Worm (Caenorhabditis elegans) whole organism, L4/young adult: Measurements from ENCODE around the gene R13H4.6.
A peak's percentile ranks its signal among the peaks of the same experiment; 100 is the strongest.

Source experiments
- W03F9.2 ChIP-seq: fragments of 150-350 bp; optimal IDR thresholded peaks from 2 replicates; lab custom pipeline; 2014; ENCODE audit warnings: missing biosample characterization, missing genetic modification characterization
- dao-5 ChIP-seq: sonication (generic microtip); optimal IDR thresholded peaks from 2 replicates; lab custom pipeline; 2016; ENCODE audit warnings: missing genotype, missing genetic modification characterization, moderate library complexity, missing compliant biosample characterization
- him-1 ChIP-seq: sonication (generic microtip); optimal IDR thresholded peaks from 2 replicates; lab custom pipeline; 2016; ENCODE audit warnings: missing genotype, missing genetic modification reagents, missing genetic modification characterization, missing compliant biosample characterization

R13H4.6 gene

DNA sequence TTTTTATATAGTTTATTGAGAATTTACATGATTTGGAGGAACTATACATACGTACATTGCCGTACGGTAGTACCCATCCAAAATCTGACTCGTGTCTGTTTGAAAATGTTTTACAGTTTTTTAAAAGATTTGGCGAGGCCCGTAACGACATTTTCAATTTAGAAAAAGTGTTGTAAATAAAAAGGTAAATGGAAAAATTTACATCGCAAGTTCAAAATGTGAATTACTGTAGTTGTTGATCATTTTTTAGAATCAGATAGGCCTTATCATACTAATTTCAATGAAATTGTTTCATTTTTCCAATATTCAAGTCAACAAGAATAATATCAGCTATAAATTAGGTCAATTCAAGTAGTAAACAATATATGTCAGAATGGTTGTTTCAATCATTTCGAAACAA is at the start of gene R13H4.6:
Gene R13H4.6, plus strand, starts transcription at position 301 of the 400 bp plus-strand sequence.
- no peak for TF ChIP-seq W03F9.2 (tag; lab: Kevin White, UChicago)
- no peak for TF ChIP-seq dao-5
- TF ChIP-seq him-1: no peak

DNA sequence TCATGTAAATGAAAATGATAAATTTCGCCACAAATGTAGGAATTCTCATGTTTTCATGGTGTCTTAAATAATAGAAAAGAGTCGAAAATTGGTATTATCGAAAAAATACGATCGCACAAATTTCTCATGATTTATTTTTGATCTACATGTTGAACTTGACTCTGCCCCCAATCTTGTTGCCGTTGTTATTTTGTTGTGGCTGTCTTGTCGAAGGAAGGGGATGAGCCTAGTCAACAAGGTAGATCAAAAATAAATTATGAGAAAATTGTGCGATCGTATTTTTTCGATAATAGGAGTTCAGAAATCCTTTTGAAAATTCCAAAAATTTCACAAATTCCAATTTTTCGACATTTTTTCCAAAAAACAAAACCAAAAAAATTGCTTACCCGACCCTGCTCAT is 47.4 kb upstream of the R13H4.6 start:
- TF ChIP-seq W03F9.2 (tag; lab: Kevin White, UChicago): no peak
- no peak for TF ChIP-seq him-1
- TF ChIP-seq dao-5: no peak

DNA sequence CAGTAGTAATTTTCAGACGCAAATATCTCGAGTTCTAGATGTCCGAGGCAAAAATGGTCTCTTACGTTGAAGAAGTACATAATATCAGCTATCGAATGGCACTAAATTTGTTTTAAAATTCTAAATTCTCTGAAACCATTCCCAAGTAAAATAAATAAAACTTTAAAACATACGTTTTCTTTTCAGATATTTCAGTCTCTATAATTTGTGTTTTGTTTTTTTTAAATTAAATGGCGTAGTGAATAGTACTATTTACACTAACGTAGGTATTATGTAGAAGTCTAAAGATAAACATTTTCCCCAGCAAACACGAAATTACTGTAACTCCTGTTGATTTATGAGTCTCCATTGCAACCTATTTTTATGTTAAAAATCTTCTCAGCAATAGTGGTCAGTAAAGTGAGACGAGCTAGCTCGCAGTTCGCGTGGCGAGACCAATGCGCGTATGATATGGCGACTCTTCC is 45.6 kb upstream of the R13H4.6 start:
- TF ChIP-seq dao-5 (no peak), W03F9.2 (tag; lab: Kevin White, UChicago) (no peak), him-1 (no peak)

DNA sequence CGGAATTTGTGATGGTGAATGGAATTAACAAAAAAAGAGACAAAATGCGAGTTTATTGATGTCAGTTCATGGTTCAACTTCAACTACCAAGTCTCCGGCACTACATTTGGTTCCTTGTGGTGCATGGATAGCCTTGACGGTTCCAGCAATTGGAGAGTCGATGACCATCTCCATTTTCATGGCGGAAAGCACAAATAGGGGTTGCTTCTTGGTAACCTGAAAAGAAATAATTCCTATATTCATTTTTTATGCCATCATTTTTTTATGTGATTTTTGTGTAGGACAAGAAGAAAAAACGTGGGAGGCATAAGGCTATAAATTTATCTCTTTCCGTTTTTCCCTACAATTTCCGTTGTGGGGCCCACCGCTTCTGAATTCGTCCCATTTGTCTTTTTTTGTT is 44.9 kb upstream of the R13H4.6 start:
- TF ChIP-seq dao-5: no peak

DNA sequence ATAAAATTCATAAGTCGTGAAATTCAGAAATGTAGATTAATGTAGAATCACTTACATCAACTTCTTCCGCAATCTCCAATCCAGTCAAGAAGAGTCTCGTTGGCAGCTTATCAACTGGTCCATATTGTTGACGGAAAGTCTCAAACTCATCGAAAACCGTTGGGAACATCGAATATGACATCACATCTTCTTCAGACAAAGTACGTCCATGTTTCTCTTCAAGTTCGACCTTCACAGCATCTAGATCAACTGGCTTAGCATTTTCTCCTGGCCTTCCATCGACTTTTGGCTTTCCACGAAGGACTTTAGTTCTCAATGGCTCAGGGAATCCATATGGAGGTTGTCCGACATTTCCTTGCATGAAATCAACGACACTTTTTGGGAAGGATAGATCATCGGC is 44.1 kb upstream of the R13H4.6 start:
- TF ChIP-seq dao-5 (no peak), W03F9.2 (tag; lab: Kevin White, UChicago) (no peak), him-1 (no peak)

DNA sequence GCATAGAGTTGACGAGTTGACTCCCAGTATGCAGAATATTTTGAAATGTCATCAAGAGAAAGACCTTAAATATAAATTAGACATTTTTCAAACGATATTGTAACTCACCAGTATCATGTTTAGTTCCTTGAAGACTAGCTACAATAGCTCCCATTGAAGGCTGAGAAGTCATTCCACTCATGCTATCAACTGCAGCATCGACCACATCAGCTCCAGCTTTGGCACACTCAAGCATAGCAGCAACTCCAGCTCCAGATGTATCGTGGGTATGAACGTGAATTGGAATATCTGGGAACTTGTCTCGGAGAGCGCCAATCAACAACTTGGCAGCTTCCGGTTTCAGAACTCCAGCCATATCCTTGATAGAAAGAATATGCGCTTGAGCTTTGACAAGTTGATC is 43.5 kb upstream of the R13H4.6 start:
- TF ChIP-seq dao-5 (no peak), him-1 (no peak), W03F9.2 (tag; lab: Kevin White, UChicago) (no peak)

DNA sequence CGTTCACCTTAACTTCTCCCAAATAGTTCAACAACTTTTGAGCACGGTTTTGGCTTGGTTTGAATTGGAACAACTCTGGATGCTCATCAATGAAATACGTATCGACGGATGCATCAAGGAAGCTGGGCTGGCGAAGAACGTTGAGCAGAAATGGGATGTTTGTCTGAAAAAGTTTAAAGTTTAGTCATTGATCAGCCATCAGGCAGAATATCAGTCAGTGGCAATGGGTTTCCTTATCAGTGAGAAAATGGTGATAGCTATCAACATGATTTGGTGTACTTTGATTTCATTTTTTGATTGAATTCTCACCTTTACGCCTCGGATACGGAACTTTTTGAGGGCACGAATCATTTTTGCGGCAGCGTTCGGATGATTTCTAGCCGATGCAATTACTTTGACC is 42.4 kb upstream of the R13H4.6 start:
- TF ChIP-seq W03F9.2 (tag; lab: Kevin White, UChicago) (no peak), him-1 (no peak), dao-5 (no peak)

DNA sequence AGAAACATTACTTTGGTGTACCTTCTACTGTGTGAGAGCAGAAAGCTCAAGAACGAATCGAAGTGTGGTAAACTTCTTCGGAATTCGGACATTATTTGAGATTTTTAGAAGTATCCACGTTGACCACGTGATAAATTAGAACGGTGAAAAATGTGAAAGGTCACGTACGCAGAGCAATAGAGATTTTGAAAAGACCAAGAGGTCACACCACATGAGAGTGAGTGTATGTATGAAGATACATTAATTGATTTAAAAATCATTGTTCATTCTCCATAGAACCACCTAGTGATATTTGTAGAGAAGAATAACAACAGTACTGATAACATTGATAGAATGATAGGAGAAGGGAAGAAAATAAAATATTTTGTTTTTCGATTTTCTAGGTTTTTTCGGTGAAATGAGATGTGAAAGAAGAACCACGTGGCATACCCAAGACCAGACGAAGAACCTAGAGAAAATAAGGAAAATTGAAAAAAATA is 40.4 kb upstream of the R13H4.6 start, which contains the start of gene pyc-1:
Gene pyc-1, minus strand, starts transcription at position 69 of the 479 bp plus-strand sequence.
- TF ChIP-seq dao-5 (no peak), W03F9.2 (tag; lab: Kevin White, UChicago) (peak; percentile 8), him-1 (no peak)

DNA sequence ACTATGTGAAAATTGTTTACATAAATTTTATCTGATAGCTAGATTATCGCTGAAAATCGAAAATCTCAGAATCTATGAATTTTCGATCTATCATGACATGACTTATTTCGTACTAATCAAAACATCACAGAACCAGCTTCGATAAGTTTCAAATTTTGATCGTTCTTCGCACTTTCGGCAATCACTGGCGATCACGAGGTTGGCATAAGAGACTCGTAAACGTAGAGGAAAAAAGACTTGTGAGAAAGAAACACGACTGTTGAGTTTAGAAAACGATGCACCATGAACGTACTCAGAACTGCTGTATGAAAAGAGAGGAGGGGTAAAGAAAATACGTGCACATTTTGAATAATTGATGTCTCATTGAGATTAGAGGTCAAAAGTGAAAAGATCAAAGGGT is 38.9 kb upstream of the R13H4.6 start:
- TF ChIP-seq him-1 (no peak), W03F9.2 (tag; lab: Kevin White, UChicago) (peak; percentile 35)

DNA sequence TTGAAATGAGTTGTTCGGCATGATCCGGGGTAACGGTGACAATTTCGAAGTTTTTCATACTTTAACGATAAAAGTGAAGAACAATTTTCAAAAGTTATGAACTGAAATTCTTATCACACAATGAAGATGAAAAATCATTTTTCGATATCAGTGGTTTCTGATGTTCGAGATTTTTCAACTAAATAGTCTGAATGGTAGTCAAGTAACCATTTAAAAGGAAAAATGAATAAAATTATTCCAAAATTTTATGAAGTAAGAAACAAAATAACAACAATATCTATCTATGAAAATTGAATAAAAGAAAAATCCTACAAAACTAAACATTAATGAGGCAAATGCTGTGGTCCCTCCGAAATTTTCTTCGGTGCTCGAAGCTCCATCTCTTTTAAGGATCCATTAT is 37.3 kb upstream of the R13H4.6 start, which contains the start of gene D2023.4:
Gene D2023.4, minus strand, starts transcription at position 101 of the 400 bp plus-strand sequence.
- TF ChIP-seq him-1: no peak
- no peak for TF ChIP-seq W03F9.2 (tag; lab: Kevin White, UChicago)
- TF ChIP-seq dao-5: no peak

DNA sequence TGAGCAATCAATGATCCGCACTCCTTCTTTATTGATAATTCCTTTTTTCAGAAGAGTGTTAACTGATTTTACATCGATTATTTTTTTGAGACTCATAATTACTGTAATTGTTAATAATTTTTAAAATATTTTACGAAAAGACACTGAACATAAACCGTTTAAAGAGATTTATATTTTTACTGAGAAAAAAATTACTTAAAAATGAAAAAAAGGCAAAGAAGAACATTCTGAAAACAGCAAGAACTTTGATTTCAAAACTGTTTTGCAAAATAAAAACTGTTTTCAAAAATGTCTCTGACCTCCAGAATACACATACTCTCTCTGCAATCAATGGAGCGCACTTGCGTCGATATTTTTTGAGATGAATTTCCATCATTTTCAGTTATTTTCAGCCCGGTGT is 36.0 kb upstream of the R13H4.6 start, which contains the start of the genes mpst-1 and D2023.6:
Gene mpst-1, minus strand, starts transcription at position 101 of the 400 bp plus-strand sequence.
Gene D2023.6, plus strand, starts transcription at position 388 of the 400 bp plus-strand sequence.
- TF ChIP-seq him-1 (no peak), W03F9.2 (tag; lab: Kevin White, UChicago) (no peak), dao-5 (no peak)

DNA sequence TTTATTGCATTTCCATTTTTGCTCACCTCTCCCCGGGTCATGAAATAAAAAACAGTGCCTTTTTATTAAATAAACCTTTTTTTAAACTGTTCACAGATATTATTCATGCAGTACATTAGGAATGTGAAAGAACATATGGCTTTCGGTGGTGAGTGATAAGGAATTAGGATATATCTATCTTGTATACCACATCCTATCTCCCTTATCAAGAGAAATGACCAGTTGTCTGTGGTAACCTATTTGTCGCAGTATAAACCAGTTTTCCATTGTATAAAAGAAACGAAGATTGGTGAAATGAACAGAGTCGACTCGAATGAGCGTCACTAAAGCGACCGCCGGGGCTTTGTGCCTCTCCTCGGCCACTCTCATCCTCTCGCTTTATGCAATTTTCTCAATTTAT is 33.6 kb upstream of the R13H4.6 start, which contains the start of gene col-158:
Gene col-158, plus strand, starts transcription at position 301 of the 400 bp plus-strand sequence.
- TF ChIP-seq dao-5: no peak
- TF ChIP-seq him-1: no peak
- no peak for TF ChIP-seq W03F9.2 (tag; lab: Kevin White, UChicago)

DNA sequence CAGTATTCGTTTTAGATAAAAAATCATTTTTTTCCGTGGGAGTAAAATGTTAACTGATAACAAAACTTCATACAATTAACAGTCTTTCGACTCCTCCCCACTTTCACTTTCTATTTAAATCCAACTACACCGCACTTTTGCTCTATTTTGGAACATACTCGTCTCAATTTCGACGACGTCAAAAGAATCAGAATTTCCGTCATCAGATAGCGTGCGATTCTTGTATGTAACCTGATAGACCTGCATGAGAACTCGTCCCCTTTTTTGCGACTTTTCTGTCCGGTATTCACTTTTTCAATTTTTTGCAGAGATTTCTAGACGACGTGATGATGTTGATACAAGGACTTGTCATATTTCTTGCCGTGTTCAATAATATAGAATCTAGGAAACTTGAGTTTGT is 29.6 kb upstream of the R13H4.6 start, which contains the start of gene pho-8:
Gene pho-8, plus strand, starts transcription at position 301 of the 400 bp plus-strand sequence.
- TF ChIP-seq W03F9.2 (tag; lab: Kevin White, UChicago): no peak
- no peak for TF ChIP-seq him-1
- TF ChIP-seq dao-5: no peak

DNA sequence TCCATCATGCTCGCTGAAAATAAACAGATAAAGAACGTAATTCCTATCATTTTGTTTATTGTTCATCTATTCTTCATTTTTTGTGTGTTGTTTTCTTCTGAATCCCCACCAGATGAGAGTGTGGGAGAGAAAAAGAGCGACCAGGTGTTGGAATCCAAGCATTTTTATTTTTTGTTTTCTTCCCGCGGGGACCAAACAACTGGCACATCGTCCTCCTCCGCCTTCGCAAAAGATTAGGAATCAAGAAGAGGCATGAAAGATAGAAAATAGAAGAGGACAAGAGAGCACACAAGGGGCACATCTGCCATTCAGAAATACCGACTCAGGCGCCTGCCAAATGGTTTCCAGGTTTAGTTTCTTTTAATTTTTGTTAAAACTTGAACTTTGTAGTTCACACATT is 26.8 kb upstream of the R13H4.6 start, which contains the start of gene R13H4.2:
Gene R13H4.2, plus strand, starts transcription at position 319 of the 400 bp plus-strand sequence.
- TF ChIP-seq dao-5 (no peak), him-1 (no peak), W03F9.2 (tag; lab: Kevin White, UChicago) (no peak)

DNA sequence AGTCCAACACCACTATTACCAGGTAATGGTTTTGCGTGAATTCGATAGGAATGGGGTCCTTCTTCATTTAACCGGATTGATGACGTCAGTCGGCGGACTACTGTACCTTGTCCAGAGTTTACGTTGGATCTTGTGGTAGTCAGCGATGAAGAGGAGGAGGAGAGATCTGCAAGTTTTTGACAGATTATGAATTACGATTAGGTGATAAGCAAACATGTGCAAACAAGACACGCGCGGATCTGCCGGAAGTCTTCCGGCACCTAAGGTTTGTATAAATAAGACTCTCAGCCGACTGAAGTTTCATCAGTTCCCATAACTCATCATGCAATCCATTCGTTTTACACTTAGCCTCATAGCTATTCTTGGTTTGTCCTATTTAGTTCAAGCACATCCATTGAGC is 23.7 kb upstream of the R13H4.6 start, which contains the start of gene idpb-5:
Gene idpb-5, plus strand, starts transcription at position 301 of the 400 bp plus-strand sequence.
- TF ChIP-seq dao-5 (no peak), him-1 (no peak), W03F9.2 (tag; lab: Kevin White, UChicago) (no peak)
